Worm (Caenorhabditis elegans) whole organism, mixed stage, embryonic: ENCODE results near the gene pas-7.
A peak's percentile ranks its signal among the peaks of the same experiment; 100 is the strongest.

Experiments used
- cnd-1 ChIP-seq: fragments of 200-800 bp; sonication (Bioruptor generic); optimal IDR thresholded peaks from 2 replicates; lab custom pipeline; 2018; ENCODE audit warnings: mild to moderate bottlenecking, missing genetic modification characterization, missing compliant biosample characterization
- elt-1 ChIP-seq: sonication (generic microtip); optimal IDR thresholded peaks from 2 replicates; lab custom pipeline; 2017; ENCODE audit warnings: missing genetic modification characterization, mild to moderate bottlenecking, missing compliant biosample characterization, antibody characterized with exemption, moderate library complexity, borderline replicate concordance; ENCODE audit not compliant: insufficient read depth
- elt-3 ChIP-seq: fragments of 150-350 bp; optimal IDR thresholded peaks from 2 replicates; lab custom pipeline; 2014; ENCODE audit warnings: missing biosample characterization, missing genetic modification characterization
- ham-2 ChIP-seq: fragments of 200-800 bp; sonication (Bioruptor generic); optimal IDR thresholded peaks from 2 replicates; lab custom pipeline; 2018; ENCODE audit warnings: mild to moderate bottlenecking, missing genetic modification characterization, missing compliant biosample characterization
- lin-13 ChIP-seq: fragments of 150-350 bp; optimal IDR thresholded peaks from 2 replicates; lab custom pipeline; 2014; ENCODE audit warnings: missing biosample characterization, missing genetic modification characterization
- lsy-2 ChIP-seq: fragments of 150-350 bp; optimal IDR thresholded peaks from 2 replicates; lab custom pipeline; 2014; ENCODE audit warnings: missing biosample characterization, missing genetic modification characterization
- mep-1 ChIP-seq: fragments of 150-350 bp; optimal IDR thresholded peaks from 2 replicates; lab custom pipeline; 2017; ENCODE audit warnings: missing biosample characterization, missing genetic modification reagents, missing genetic modification characterization, inconsistent platforms
- nhr-12 ChIP-seq: fragments of 150-350 bp; optimal IDR thresholded peaks from 2 replicates; lab custom pipeline; 2014; ENCODE audit warnings: missing biosample characterization, missing genetic modification characterization
- nhr-28 ChIP-seq: fragments of 150-350 bp; optimal IDR thresholded peaks from 2 replicates; lab custom pipeline; 2014; ENCODE audit warnings: missing biosample characterization, missing genetic modification characterization
- nhr-76 ChIP-seq: sonication (generic microtip); optimal IDR thresholded peaks from 2 replicates; lab custom pipeline; 2017; ENCODE audit warnings: missing biosample characterization, missing genetic modification characterization
- snpc-4 ChIP-seq: fragments of 150-350 bp; optimal IDR thresholded peaks from 2 replicates; lab custom pipeline; 2014; ENCODE audit warnings: missing biosample characterization, missing genetic modification characterization
- unc-39 ChIP-seq: fragments of 150-350 bp; optimal IDR thresholded peaks from 2 replicates; lab custom pipeline; 2014; ENCODE audit warnings: missing biosample characterization, missing genetic modification characterization
- unc-62 ChIP-seq: fragments of 150-350 bp; optimal IDR thresholded peaks from 2 replicates; lab custom pipeline; 2014; ENCODE audit warnings: missing biosample characterization, missing genetic modification reagents, missing genetic modification characterization
- ztf-11 ChIP-seq: fragments of 150-350 bp; optimal IDR thresholded peaks from 2 replicates; lab custom pipeline; 2014; ENCODE audit warnings: missing biosample characterization, missing genetic modification characterization

- TF ChIP-seq lsy-2 (tag; lab: Kevin White, UChicago) = no peak
- no peak for TF ChIP-seq snpc-4 (tag; lab: Kevin White, UChicago)
- TF ChIP-seq nhr-28 (tag; lab: Kevin White, UChicago) = no peak
- TF ChIP-seq cnd-1 (tag; lab: Kevin White, UChicago) = peak; percentile 84
- TF ChIP-seq ham-2 = peak; percentile 28
- TF ChIP-seq lin-13 (tag; lab: Kevin White, UChicago) = no peak
- TF ChIP-seq nhr-12 (tag; lab: Kevin White, UChicago) = no peak
- TF ChIP-seq unc-39 (tag; lab: Kevin White, UChicago) = no peak
- TF ChIP-seq elt-1 (tag; lab: Kevin White, UChicago) = no peak
- TF ChIP-seq elt-3 (tag; lab: Kevin White, UChicago) = no peak
- TF ChIP-seq mep-1 = no peak
- no peak for TF ChIP-seq unc-62 (GFP tag; lab: Kevin White, UChicago)
- TF ChIP-seq ztf-11 (tag; lab: Kevin White, UChicago) = no peak
- no peak for TF ChIP-seq nhr-76 (tag; lab: Kevin White, UChicago)
Observed at ce11 chrII:10065472-10065871, 34.2 kb downstream of the pas-7 start.
